Worm (Caenorhabditis elegans) whole organism, L1 larva: ENCODE data around the gene T07D3.4.
"Not testable (repeated sequence)": the region's sequence is repeated elsewhere in the genome, so short reads cannot be mapped to it uniquely, and the experiment has no call there.

Experiments
- alr-1 ChIP-seq: fragments of 200-800 bp; sonication (Bioruptor generic); optimal IDR thresholded peaks from 2 replicates; lab custom pipeline; 2018; ENCODE audit warnings: borderline replicate concordance, mild to moderate bottlenecking, missing genetic modification characterization, missing compliant biosample characterization
- lsy-2 ChIP-seq, 2 experiments: fragments of 150-350 bp; optimal IDR thresholded peaks; 2 replicates each; lab custom pipeline; 2014; ENCODE audit warnings: missing biosample characterization in 2 of 2, missing genetic modification characterization in 2 of 2
- nhr-28 ChIP-seq: fragments of 150-350 bp; optimal IDR thresholded peaks from 2 replicates; lab custom pipeline; 2014; ENCODE audit warnings: missing biosample characterization, missing genetic modification characterization
- nhr-76 ChIP-seq: sonication (generic microtip); optimal IDR thresholded peaks from 2 replicates; lab custom pipeline; 2017; ENCODE audit warnings: missing biosample characterization, missing genetic modification characterization

- TF ChIP-seq lsy-2 (tag; optimal IDR thresholded peaks at IDR 0.05; lab: Kevin White, UChicago); alr-1; nhr-28 (tag; lab: Kevin White, UChicago); nhr-76 (tag; lab: Kevin White, UChicago): not testable (repeated sequence)
Measured at ce11 chrII:930871-931270, 42.8 kb downstream of the T07D3.4 start, which contains the start of gene fbxc-34.
